Fruit fly (Drosophila melanogaster) whole organism, prepupa: ENCODE data around the gene PGRP-LF.

Experiments
- CG10631 ChIP-seq: fragments of 200-800 bp; sonication (Bioruptor generic); optimal IDR thresholded peaks from 2 replicates; lab custom pipeline; 2016; ENCODE audit warnings: missing biosample characterization, missing genetic modification characterization
- CG10669 ChIP-seq: fragments of 200-800 bp; sonication (Bioruptor generic); optimal IDR thresholded peaks from 3 replicates; lab custom pipeline; 2018; ENCODE audit warnings: missing biosample characterization, mild to moderate bottlenecking, missing genetic modification characterization, moderate library complexity
- CG11294 ChIP-seq: fragments of 200-800 bp; sonication (Bioruptor generic); IDR thresholded peaks from 2 replicates; pipeline ENCODE4 v1.3.6; 2022; ENCODE audit warnings: missing biosample characterization, missing genetic modification characterization
- CG11762 ChIP-seq: fragments of 200-800 bp; sonication (Bioruptor generic); optimal IDR thresholded peaks from 3 replicates; lab custom pipeline; 2016; ENCODE audit warnings: missing biosample characterization, missing genetic modification characterization; ENCODE audit not compliant: insufficient read depth
- CG11902 ChIP-seq: fragments of 200-800 bp; sonication (Bioruptor generic); optimal IDR thresholded peaks from 3 replicates; lab custom pipeline; 2016; ENCODE audit warnings: missing biosample characterization, missing genetic modification characterization
- CG16779 ChIP-seq: fragments of 200-800 bp; sonication (Bioruptor generic); optimal IDR thresholded peaks from 3 replicates; lab custom pipeline; 2017; ENCODE audit warnings: missing biosample characterization, mild to moderate bottlenecking, missing genetic modification characterization
- CG31627 ChIP-seq: fragments of 200-800 bp; sonication (Bioruptor generic); optimal IDR thresholded peaks from 3 replicates; lab custom pipeline; 2016; ENCODE audit warnings: missing biosample characterization, missing genetic modification characterization
- CG4318 ChIP-seq: fragments of 200-800 bp; sonication (Bioruptor generic); optimal IDR thresholded peaks from 3 replicates; lab custom pipeline; 2017; ENCODE audit warnings: missing biosample characterization, mild to moderate bottlenecking, missing genetic modification characterization
- CG6163 ChIP-seq: fragments of 200-800 bp; sonication (Bioruptor generic); IDR thresholded peaks from 3 replicates; pipeline ENCODE4 v1.3.6; 2022; ENCODE audit warnings: missing biosample characterization, missing genetic modification characterization
- CG6276 ChIP-seq: fragments of 200-800 bp; sonication (Bioruptor generic); optimal IDR thresholded peaks from 2 replicates; lab custom pipeline; 2017; ENCODE audit warnings: missing biosample characterization, mild to moderate bottlenecking, missing genetic modification characterization
- CG8119 ChIP-seq: fragments of 200-800 bp; sonication (Bioruptor generic); IDR thresholded peaks from 3 replicates; pipeline ENCODE4 v1.3.6; 2022; ENCODE audit warnings: missing biosample characterization, missing genetic modification characterization
- CG8319 ChIP-seq: fragments of 200-800 bp; sonication (Bioruptor generic); optimal IDR thresholded peaks from 3 replicates; lab custom pipeline; 2016; ENCODE audit warnings: missing biosample characterization, missing genetic modification characterization
- Eip75B ChIP-seq: fragments of 200-800 bp; sonication (Bioruptor generic); optimal IDR thresholded peaks from 3 replicates; lab custom pipeline; 2016; ENCODE audit warnings: missing biosample characterization, missing genetic modification characterization
- Eip78C ChIP-seq: fragments of 200-800 bp; sonication (Bioruptor generic); peaks from one replicate; lab custom pipeline; 2016; ENCODE audit warnings: missing biosample characterization, missing genetic modification characterization
- Eip93F ChIP-seq: fragments of 200-800 bp; sonication (Bioruptor generic); optimal IDR thresholded peaks from 2 replicates; lab custom pipeline; 2016; ENCODE audit warnings: missing biosample characterization, mild to moderate bottlenecking, missing genetic modification characterization
- Ets21C ChIP-seq: fragments of 200-800 bp; sonication (Bioruptor generic); optimal IDR thresholded peaks from 3 replicates; lab custom pipeline; 2016; ENCODE audit warnings: missing biosample characterization, missing genetic modification characterization
- Ets96B ChIP-seq: fragments of 200-800 bp; optimal IDR thresholded peaks from 2 replicates; lab custom pipeline; 2019; ENCODE audit warnings: missing biosample characterization, mild to moderate bottlenecking, missing genetic modification characterization, moderate library complexity
- Hr38 ChIP-seq: sonication (Bioruptor generic); optimal IDR thresholded peaks from 2 replicates; lab custom pipeline; 2016; ENCODE audit warnings: missing biosample characterization, missing genetic modification characterization
- Hr39 ChIP-seq: fragments of 200-800 bp; sonication (Bioruptor generic); optimal IDR thresholded peaks from 2 replicates; lab custom pipeline; 2016; ENCODE audit warnings: missing biosample characterization, missing genetic modification characterization
- Hr4 ChIP-seq: fragments of 200-800 bp; sonication (Bioruptor generic); optimal IDR thresholded peaks from 3 replicates; lab custom pipeline; 2016; ENCODE audit warnings: missing biosample characterization, missing genetic modification characterization
- Lpt ChIP-seq: fragments of 200-800 bp; sonication (Bioruptor generic); optimal IDR thresholded peaks from 3 replicates; lab custom pipeline; 2016; ENCODE audit warnings: missing biosample characterization, missing genetic modification characterization
- Met ChIP-seq: fragments of 200-800 bp; sonication (Bioruptor generic); optimal IDR thresholded peaks from 3 replicates; lab custom pipeline; 2016; ENCODE audit warnings: missing biosample characterization, missing genetic modification characterization
- OdsH ChIP-seq: fragments of 200-800 bp; sonication (Bioruptor generic); optimal IDR thresholded peaks from 3 replicates; lab custom pipeline; 2016; ENCODE audit warnings: missing biosample characterization, missing genetic modification characterization
- Smox ChIP-seq: fragments of 200-800 bp; sonication (Bioruptor generic); optimal IDR thresholded peaks from 3 replicates; lab custom pipeline; 2016; ENCODE audit warnings: missing biosample characterization, missing genetic modification characterization
- Sox102F ChIP-seq: fragments of 200-800 bp; sonication (Bioruptor generic); optimal IDR thresholded peaks from 2 replicates; lab custom pipeline; 2016; ENCODE audit warnings: missing biosample characterization, mild to moderate bottlenecking, missing genetic modification characterization
- Sox15 ChIP-seq: fragments of 200-800 bp; sonication (Bioruptor generic); optimal IDR thresholded peaks from 3 replicates; lab custom pipeline; 2016; ENCODE audit warnings: missing biosample characterization, missing genetic modification characterization
- dac ChIP-seq: fragments of 200-800 bp; sonication (Bioruptor generic); optimal IDR thresholded peaks from 2 replicates; lab custom pipeline; 2017; ENCODE audit warnings: missing biosample characterization, mild to moderate bottlenecking, missing genetic modification characterization
- dsx ChIP-seq: fragments of 200-800 bp; optimal IDR thresholded peaks from 3 replicates; lab custom pipeline; 2019; ENCODE audit warnings: missing biosample characterization, mild to moderate bottlenecking, missing genetic modification characterization, moderate library complexity; ENCODE audit not compliant: poor library complexity, severe bottlenecking
- eg ChIP-seq: fragments of 200-800 bp; sonication (Bioruptor generic); IDR thresholded peaks from 3 replicates; pipeline ENCODE4 v1.3.6; 2022; ENCODE audit warnings: missing biosample characterization, missing genetic modification characterization
- fd59A ChIP-seq: fragments of 200-800 bp; sonication (Bioruptor generic); optimal IDR thresholded peaks from 2 replicates; lab custom pipeline; 2017; ENCODE audit warnings: missing biosample characterization, mild to moderate bottlenecking, missing genetic modification characterization, missing genetic modification reagents
- fkh ChIP-seq: fragments of 200-800 bp; sonication (Bioruptor generic); optimal IDR thresholded peaks from 3 replicates; lab custom pipeline; 2017; ENCODE audit warnings: missing biosample characterization, mild to moderate bottlenecking, missing genetic modification characterization, moderate library complexity
- lz ChIP-seq: fragments of 200-800 bp; sonication (Bioruptor generic); optimal IDR thresholded peaks from 3 replicates; lab custom pipeline; 2016; ENCODE audit warnings: missing biosample characterization, missing genetic modification characterization
- net ChIP-seq: fragments of 200-800 bp; sonication (Bioruptor generic); optimal IDR thresholded peaks from 3 replicates; lab custom pipeline; 2016; ENCODE audit warnings: missing biosample characterization, missing genetic modification characterization
- salr ChIP-seq, 2 experiments: fragments of 200-800 bp; sonication (Bioruptor generic); optimal IDR thresholded peaks; 3 replicates each; lab custom pipeline; 2016 to 2018; ENCODE audit warnings: missing biosample characterization in 2 of 2, missing genetic modification characterization in 2 of 2, mild to moderate bottlenecking in 1 of 2
- spab ChIP-seq: fragments of 200-800 bp; sonication (Bioruptor generic); optimal IDR thresholded peaks from 2 replicates; lab custom pipeline; 2017; ENCODE audit warnings: missing biosample characterization, mild to moderate bottlenecking, missing genetic modification characterization, missing genetic modification reagents
- ss ChIP-seq, 2 experiments: fragments of 200-800 bp; sonication (Bioruptor generic); optimal IDR thresholded peaks; 2 replicates in 1 of 2; 3 replicates in 1 of 2; lab custom pipeline; 2017 to 2018; ENCODE audit warnings: mild to moderate bottlenecking in 2 of 2, missing biosample characterization in 2 of 2, missing genetic modification characterization in 2 of 2, moderate library complexity in 1 of 2
- svp ChIP-seq: fragments of 200-800 bp; sonication (Bioruptor generic); peaks from one replicate; lab custom pipeline; 2016; ENCODE audit warnings: missing biosample characterization, missing genetic modification characterization
- topi ChIP-seq: fragments of 200-800 bp; sonication (Bioruptor generic); optimal IDR thresholded peaks from 3 replicates; lab custom pipeline; 2016; ENCODE audit warnings: missing biosample characterization, missing genetic modification characterization
- vri ChIP-seq: fragments of 200-800 bp; sonication (Bioruptor generic); optimal IDR thresholded peaks from 3 replicates; lab custom pipeline; 2016; ENCODE audit warnings: missing biosample characterization, mild to moderate bottlenecking, missing genetic modification characterization

The PGRP-LF gene

DNA sequence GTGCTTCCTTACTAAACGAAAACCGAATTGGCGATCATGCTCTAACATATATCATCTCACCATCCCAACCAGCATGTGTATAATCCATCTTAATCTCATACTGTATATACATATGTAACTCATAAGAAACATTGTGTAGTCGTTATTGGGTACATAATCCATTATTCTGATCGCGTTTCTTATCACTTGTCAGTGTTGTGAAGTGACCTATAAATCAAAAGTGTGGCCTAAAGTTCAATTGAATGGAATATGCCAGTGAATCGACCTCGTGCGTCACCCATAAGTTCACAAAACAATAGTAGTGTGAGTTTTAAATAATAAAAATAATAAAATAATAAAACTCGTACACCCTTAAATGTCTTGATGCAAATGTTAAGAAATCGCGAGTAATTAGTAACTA is 4.3 kb upstream of the PGRP-LF start:
- TF ChIP-seq svp (GFP tag; lab: Kevin White, UChicago) (peak; percentile 69), topi (no peak)

DNA sequence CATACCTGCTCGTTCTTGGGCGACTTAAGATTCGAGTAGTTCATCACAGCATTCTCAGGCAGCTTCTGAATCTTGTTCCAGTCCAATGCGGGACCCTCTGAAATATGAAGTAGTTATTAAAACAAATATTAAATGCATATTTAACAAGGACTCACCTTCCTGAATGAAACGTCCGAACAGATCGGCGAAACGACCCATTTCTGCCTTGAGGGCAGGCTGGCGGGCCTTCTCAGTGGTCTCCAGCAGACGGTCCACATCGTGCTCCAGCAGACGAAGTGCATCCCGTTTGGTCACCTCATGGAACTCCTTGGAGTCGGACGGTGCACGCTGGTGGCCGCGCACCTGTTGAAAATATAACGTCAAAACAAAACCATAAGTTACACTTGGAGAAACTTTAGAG is 4.3 kb downstream of the PGRP-LF start, which contains the start of gene CG32040:
TSS of gene CG32040 (plus strand) at position 301 of the 400 bp plus-strand sequence.
- TF ChIP-seq CG11762 (GFP tag; lab: Kevin White, UChicago) = no peak
- no peak for TF ChIP-seq CG10669 (GFP tag; lab: Kevin White, UChicago)
- TF ChIP-seq CG31627 (GFP tag; lab: Kevin White, UChicago) = no peak
- no peak for TF ChIP-seq fkh (GFP tag; lab: Kevin White, UChicago)
- no peak for TF ChIP-seq ss (GFP tag; optimal IDR thresholded peaks at IDR 0.05; lab: Kevin White, UChicago)
- no peak for TF ChIP-seq CG11294 (GFP tag; lab: Robert Waterston, UW)
- TF ChIP-seq Smox (GFP tag; lab: Kevin White, UChicago) = no peak
- no peak for TF ChIP-seq Lpt
- TF ChIP-seq vri (GFP tag; lab: Kevin White, UChicago) = no peak
- TF ChIP-seq Sox102F (GFP tag; lab: Kevin White, UChicago) = no peak
- no peak for TF ChIP-seq fd59A (GFP tag; lab: Kevin White, UChicago)
- TF ChIP-seq CG8119 (GFP tag; lab: Robert Waterston, UW) = no peak
- TF ChIP-seq Hr4 (GFP tag; lab: Kevin White, UChicago) = no peak

- TF ChIP-seq CG10631 (GFP tag; lab: Kevin White, UChicago) (no peak), vri (GFP tag; lab: Kevin White, UChicago) (peak; percentile 39)
Measured at dm6 chr3L:9355555-9355954, 6.1 kb downstream of the PGRP-LF start.

dm6 chr3L:9356138-9356753 is 6.8 kb downstream of the PGRP-LF start:
- peak; percentile 26 for TF ChIP-seq fkh (GFP tag; lab: Kevin White, UChicago)
- TF ChIP-seq svp (GFP tag; lab: Kevin White, UChicago) = peak; percentile 98
- TF ChIP-seq CG10669 (GFP tag; lab: Kevin White, UChicago) = no peak
- peak; percentile 28 for TF ChIP-seq Eip78C (GFP tag; lab: Kevin White, UChicago)

dm6 chr3L:9357830-9358712 is 8.7 kb downstream of the PGRP-LF start:
- TF ChIP-seq Sox15 (GFP tag; lab: Kevin White, UChicago) (no peak), Met (GFP tag; lab: Kevin White, UChicago) (no peak), CG6276 (peak; percentile 30), dac (GFP tag; lab: Kevin White, UChicago) (no peak), dsx (GFP tag; lab: Kevin White, UChicago) (peak; percentile 52), OdsH (GFP tag; lab: Kevin White, UChicago) (no peak), Eip75B (GFP tag; lab: Kevin White, UChicago) (peak; percentile 21), fkh (GFP tag; lab: Kevin White, UChicago) (peak; percentile 89), Sox102F (GFP tag; lab: Kevin White, UChicago) (no peak), CG6163 (GFP tag; lab: Robert Waterston, UW) (peak; percentile 74; the same call in 2 of the 3 replicates), CG8319 (GFP tag; lab: Kevin White, UChicago) (no peak), ss (GFP tag; optimal IDR thresholded peaks at IDR 0.05; lab: Kevin White, UChicago) (peak; percentile 48 to 77), Eip93F (GFP tag; lab: Kevin White, UChicago) (peak; percentile 62), CG10631 (GFP tag; lab: Kevin White, UChicago) (peak; percentile 20), Ets96B (tag; lab: Kevin White, UChicago) (peak; percentile 51), salr (GFP tag; optimal IDR thresholded peaks at IDR 0.05; lab: Kevin White, UChicago) (no peak), spab (GFP tag; lab: Kevin White, UChicago) (peak; percentile 45), CG11762 (GFP tag; lab: Kevin White, UChicago) (no peak), CG16779 (tag; lab: Kevin White, UChicago) (peak; percentile 83), eg (GFP tag; lab: Robert Waterston, UW) (no peak), Hr4 (GFP tag; lab: Kevin White, UChicago) (no peak), CG11902 (GFP tag; lab: Kevin White, UChicago) (no peak), CG4318 (no peak), Hr38 (GFP tag; lab: Kevin White, UChicago) (no peak), Hr39 (no peak), Smox (GFP tag; lab: Kevin White, UChicago) (no peak), net (GFP tag; lab: Kevin White, UChicago) (peak; percentile 34), Ets21C (no peak), lz (GFP tag; lab: Kevin White, UChicago) (no peak), vri (GFP tag; lab: Kevin White, UChicago) (peak; percentile 9)
